Worm (Caenorhabditis elegans) whole organism, late embryonic: ENCODE measurements around the gene moa-1.

Experiments used
- ama-1 ChIP-seq: fragments of 150-350 bp; optimal IDR thresholded peaks from 2 replicates; lab custom pipeline; 2014
- ceh-6 ChIP-seq: fragments of 200-800 bp; sonication (Bioruptor generic); optimal IDR thresholded peaks from 2 replicates; lab custom pipeline; 2018; ENCODE audit warnings: mild to moderate bottlenecking, missing genetic modification characterization, missing compliant biosample characterization
- che-1 ChIP-seq: sonication (generic microtip); optimal IDR thresholded peaks from 2 replicates; lab custom pipeline; 2016; ENCODE audit warnings: mild to moderate bottlenecking, missing genetic modification characterization, missing compliant biosample characterization
- elt-2 ChIP-seq: sonication (generic microtip); optimal IDR thresholded peaks from 2 replicates; lab custom pipeline; 2016; ENCODE audit warnings: missing genetic modification reagents, missing genetic modification characterization, missing compliant biosample characterization
- hlh-6 ChIP-seq: sonication (generic microtip); optimal IDR thresholded peaks from 2 replicates; lab custom pipeline; 2016; ENCODE audit warnings: missing genotype, missing genetic modification characterization, missing compliant biosample characterization
- ttx-3 ChIP-seq: sonication (generic microtip); optimal IDR thresholded peaks from 2 replicates; lab custom pipeline; 2016; ENCODE audit warnings: missing genetic modification reagents, missing genetic modification characterization, missing compliant biosample characterization
- unc-3 ChIP-seq, 2 experiments: fragments of 200-800 bp in 1 of 2; sonication (Bioruptor generic) in 1 of 2; sonication (generic microtip) in 1 of 2; conservative IDR thresholded peaks in 1 of 2; optimal IDR thresholded peaks in 1 of 2; 2 replicates each; pipeline versions ENCODE4 v1.3.6 to Lab custom; 2016 to 2022; ENCODE audit warnings: missing compliant biosample characterization in 2 of 2, missing genetic modification characterization in 2 of 2, missing genetic modification reagents in 1 of 2

ce11 chrIII:1982597-1983244 is 13.0 kb upstream of the moa-1 start, which contains the start of gene srd-66:
- TF ChIP-seq ttx-3 (tag; lab: Kevin White, UChicago) (no peak), elt-2 (tag; lab: Kevin White, UChicago) (no peak), ama-1 (no peak), ceh-6 (no peak), che-1 (no peak), unc-3 (GFP tag; conservative IDR thresholded peaks at IDR 0.05; lab: Robert Waterston, UW) (no peak), unc-3 (tag; optimal IDR thresholded peaks at IDR 0.05; lab: Kevin White, UChicago) (no peak), hlh-6 (tag; lab: Kevin White, UChicago) (no peak)
